Worm (Caenorhabditis elegans): ENCODE data around the gene ceh-37.

- TF ChIP-seq tab-1 (GFP tag; IDR thresholded peaks at IDR 0.05): no peak
- TF ChIP-seq klf-2 (GFP tag; conservative IDR thresholded peaks at IDR 0.05): no peak
- TF ChIP-seq ztf-29 (GFP tag; IDR thresholded peaks at IDR 0.05): no peak
- TF ChIP-seq flt-1 (GFP tag; IDR thresholded peaks at IDR 0.05): no peak
- TF ChIP-seq med-1 (GFP tag; optimal IDR thresholded peaks at IDR 0.05; ENCODE audit: insufficient read depth): no peak
- no peak for TF ChIP-seq T22C8.4 (GFP tag; IDR thresholded peaks at IDR 0.05)
- no peak for TF ChIP-seq ztf-23 (GFP tag; IDR thresholded peaks at IDR 0.05)
These were observed 5.5 kb upstream of the ceh-37 start for ce11 chrX:14213314-14213713.
